ENCODE assay signal across 1 fruit fly cellular context in the genomic region with DNA sequence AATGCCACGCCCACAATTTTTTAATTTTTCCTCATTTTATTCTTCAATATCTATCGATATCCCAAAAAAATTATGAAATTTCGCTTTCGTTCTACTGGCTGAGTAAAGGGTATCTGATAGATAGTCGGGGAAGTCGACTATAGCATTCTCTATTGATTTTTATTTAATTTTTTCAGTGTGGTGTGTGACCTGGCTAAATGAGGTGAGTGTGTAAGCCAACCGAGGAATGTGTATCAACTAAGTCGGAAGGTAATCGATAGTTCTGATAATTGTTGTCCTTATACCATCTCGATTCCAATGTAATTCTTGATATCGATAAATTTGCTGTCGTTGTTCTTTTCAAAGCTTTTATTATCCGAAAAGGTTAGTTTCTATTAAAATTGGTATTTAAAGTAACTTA.
TF ChIP-seq lines count a peak whose summit lies in the region.

A gene (plus strand): TSS at position 328 of the 400 bp plus-strand sequence.

TF ChIP-seq in whole organism, embryonic, 481 proteins besides CTCF, POLR2A, EP300 and RAD21 (continued from another document and continues in another):
- TF ChIP-seq CG11560 (tag; IDR thresholded peaks at IDR 0.05; lab: Robert Waterston, UW) (no peak; the same call in 2 of the 3 replicates), CG7963 (GFP tag; IDR thresholded peaks at IDR 0.05; lab: Robert Waterston, UW; ENCODE audit: partially characterized antibody) (peak; percentile 93), usp (GFP tag; optimal IDR thresholded peaks at IDR 0.05; lab: Kevin White, UChicago) (no peak), Dfd (GFP tag; optimal IDR thresholded peaks at IDR 0.05; lab: Kevin White, UChicago) (no peak), Myb (GFP tag; optimal IDR thresholded peaks at IDR 0.05; lab: Kevin White, UChicago) (peak; percentile 79), CG32767 (GFP tag; IDR thresholded peaks at IDR 0.05; lab: Robert Waterston, UW) (no peak), lola (GFP tag; optimal IDR thresholded peaks at IDR 0.05; lab: Kevin White, UChicago) (no peak), tup (GFP tag; optimal IDR thresholded peaks at IDR 0.05; lab: Kevin White, UChicago) (no peak), CG12391 (tag; optimal IDR thresholded peaks at IDR 0.05; lab: Kevin White, UChicago) (peak; percentile 43), vfl (GFP tag; optimal IDR thresholded peaks at IDR 0.05; lab: Kevin White, UChicago) (peak; percentile 21), hkb (optimal IDR thresholded peaks at IDR 0.05; lab: Kevin White, UChicago) (no peak), hkb (GFP tag; IDR thresholded peaks at IDR 0.05; lab: Robert Waterston, UW) (peak; percentile 49; the same call in 1 of the 2 replicates), Dll (GFP tag; IDR thresholded peaks at IDR 0.05; lab: Robert Waterston, UW; ENCODE audit: partially characterized antibody) (peak; percentile 86), CG17829 (tag; optimal IDR thresholded peaks at IDR 0.05; lab: Kevin White, UChicago) (peak; percentile 21), CG2678 (tag; optimal IDR thresholded peaks at IDR 0.05; lab: Kevin White, UChicago) (no peak), CG12744 (GFP tag; optimal IDR thresholded peaks at IDR 0.05; lab: Kevin White, UChicago) (peak; percentile 11), Gug (GFP tag; IDR thresholded peaks at IDR 0.05; lab: Robert Waterston, UW) (peak; percentile 53; the same call in 1 of the 4 replicates), CG33213 (GFP tag; optimal IDR thresholded peaks at IDR 0.05; lab: Kevin White, UChicago) (peak; percentile 82), CG10462 (GFP tag; optimal IDR thresholded peaks at IDR 0.05; lab: Kevin White, UChicago) (no peak), sc (optimal IDR thresholded peaks at IDR 0.05; lab: Kevin White, UChicago) (no peak), sc (GFP tag; optimal IDR thresholded peaks at IDR 0.05; lab: Kevin White, UChicago) (no peak), ase (GFP tag; IDR thresholded peaks at IDR 0.05; lab: Robert Waterston, UW) (peak; percentile 35; the same call in 1 of the 3 replicates), lbe (GFP tag; optimal IDR thresholded peaks at IDR 0.05; lab: Kevin White, UChicago) (no peak), Max (GFP tag; optimal IDR thresholded peaks at IDR 0.05; lab: Kevin White, UChicago) (no peak), ewg (GFP tag; optimal IDR thresholded peaks at IDR 0.05; lab: Kevin White, UChicago) (no peak), CG7271 (tag; optimal IDR thresholded peaks at IDR 0.05; lab: Kevin White, UChicago) (no peak), croc (GFP tag; conservative IDR thresholded peaks at IDR 0.05; lab: Robert Waterston, UW) (no peak), CG11398 (GFP tag; optimal IDR thresholded peaks at IDR 0.05; lab: Kevin White, UChicago) (peak; percentile 14), abd-A (tag; optimal IDR thresholded peaks at IDR 0.05; lab: Kevin White, UChicago) (no peak), CG9932 (GFP tag; IDR thresholded peaks at IDR 0.05; lab: Robert Waterston, UW) (peak; percentile 67; the same call in 1 of the 2 replicates), Asciz (GFP tag; optimal IDR thresholded peaks at IDR 0.05; lab: Kevin White, UChicago) (no peak), Ets97D (GFP tag; optimal IDR thresholded peaks at IDR 0.05; lab: Kevin White, UChicago) (peak; percentile 84), bigmax (GFP tag; optimal IDR thresholded peaks at IDR 0.05; lab: Kevin White, UChicago) (peak; percentile 54), CG10267 (tag; optimal IDR thresholded peaks at IDR 0.05; lab: Kevin White, UChicago) (peak; percentile 46), CG18599 (GFP tag; optimal IDR thresholded peaks at IDR 0.05; lab: Kevin White, UChicago) (no peak), CG11695 (GFP tag; IDR thresholded peaks at IDR 0.05; lab: Robert Waterston, UW) (peak; percentile 26; the same call in 1 of the 3 replicates), CG6813 (GFP tag; optimal IDR thresholded peaks at IDR 0.05; lab: Kevin White, UChicago) (no peak), row (GFP tag; IDR thresholded peaks at IDR 0.05; lab: Robert Waterston, UW) (peak; percentile 62), Kr (GFP tag; optimal IDR thresholded peaks at IDR 0.05; lab: Kevin White, UChicago) (no peak), chinmo (GFP tag; IDR thresholded peaks at IDR 0.05; lab: Robert Waterston, UW; ENCODE audit: partially characterized antibody) (peak; percentile 77; the same call in 2 of the 4 replicates), CG1832 (GFP tag; optimal IDR thresholded peaks at IDR 0.05; lab: Kevin White, UChicago) (no peak), btn (GFP tag; optimal IDR thresholded peaks at IDR 0.05; lab: Kevin White, UChicago) (no peak), pho (GFP tag; optimal IDR thresholded peaks at IDR 0.05; lab: Kevin White, UChicago) (peak; percentile 55), CG13287 (GFP tag; IDR thresholded peaks at IDR 0.05; lab: Robert Waterston, UW; ENCODE audit: partially characterized antibody) (peak; percentile 89), CG30020 (tag; optimal IDR thresholded peaks at IDR 0.05; lab: Kevin White, UChicago) (no peak), CG12659 (GFP tag; optimal IDR thresholded peaks at IDR 0.05; lab: Kevin White, UChicago) (peak; percentile 43), CkIIα-i1 (GFP tag; IDR thresholded peaks at IDR 0.05; lab: Robert Waterston, UW) (no peak), CG3847 (GFP tag; IDR thresholded peaks at IDR 0.05; lab: Robert Waterston, UW) (peak; percentile 42), CG4707 (GFP tag; optimal IDR thresholded peaks at IDR 0.05; lab: Kevin White, UChicago) (no peak), Dbx (GFP tag; IDR thresholded peaks at IDR 0.05; lab: Robert Waterston, UW) (peak; percentile 73), bowl (GFP tag; IDR thresholded peaks at IDR 0.05; lab: Robert Waterston, UW) (no peak), ttk (GFP tag; IDR thresholded peaks at IDR 0.05; lab: Robert Waterston, UW) (no peak), Tbp (GFP tag; optimal IDR thresholded peaks at IDR 0.05; lab: Kevin White, UChicago) (no peak), knrl (GFP tag; IDR thresholded peaks at IDR 0.05; lab: Robert Waterston, UW; ENCODE audit: partially characterized antibody) (peak; percentile 79), CG17385 (GFP tag; optimal IDR thresholded peaks at IDR 0.05; lab: Kevin White, UChicago) (no peak), CG10565 (GFP tag; optimal IDR thresholded peaks at IDR 0.05; lab: Kevin White, UChicago) (no peak), Ets65A (GFP tag; lab: Kevin White, UChicago) (peak; percentile 96), bsh (GFP tag; optimal IDR thresholded peaks at IDR 0.05; lab: Kevin White, UChicago) (no peak), CG12942 (GFP tag; optimal IDR thresholded peaks at IDR 0.05; lab: Kevin White, UChicago) (no peak), zf30C (GFP tag; optimal IDR thresholded peaks at IDR 0.05; lab: Kevin White, UChicago) (peak; percentile 90), emc (GFP tag; optimal IDR thresholded peaks at IDR 0.05; lab: Kevin White, UChicago) (no peak), Oaz (GFP tag; IDR thresholded peaks at IDR 0.05; lab: Robert Waterston, UW) (no peak), CG42726 (GFP tag; IDR thresholded peaks at IDR 0.05; lab: Robert Waterston, UW; ENCODE audit: partially characterized antibody) (peak; percentile 65; the same call in 1 of the 2 replicates), dmrt11E (tag; optimal IDR thresholded peaks at IDR 0.05; lab: Kevin White, UChicago) (peak; percentile 1), Oli (tag; optimal IDR thresholded peaks at IDR 0.05; lab: Kevin White, UChicago) (peak; percentile 20), Hr3 (GFP tag; optimal IDR thresholded peaks at IDR 0.05; lab: Kevin White, UChicago) (peak; percentile 39), Pdp1 (GFP tag; optimal IDR thresholded peaks at IDR 0.05; lab: Kevin White, UChicago) (peak in 1 of 2 experiments; percentile 31), Mad (GFP tag; optimal IDR thresholded peaks at IDR 0.05; lab: Kevin White, UChicago) (peak; percentile 19), ash1 (GFP tag; optimal IDR thresholded peaks at IDR 0.05; lab: Kevin White, UChicago) (no peak), ind (GFP tag; optimal IDR thresholded peaks at IDR 0.05; lab: Kevin White, UChicago) (peak; percentile 43), Sox100B (GFP tag; optimal IDR thresholded peaks at IDR 0.05; lab: Kevin White, UChicago) (no peak), Eip74EF (GFP tag; optimal IDR thresholded peaks at IDR 0.05; lab: Kevin White, UChicago) (no peak), CG8281 (tag; optimal IDR thresholded peaks at IDR 0.05; lab: Kevin White, UChicago) (no peak), ro (GFP tag; IDR thresholded peaks at IDR 0.05; lab: Robert Waterston, UW) (no peak), luna (GFP tag; optimal IDR thresholded peaks at IDR 0.05; lab: Kevin White, UChicago) (peak; percentile 49), kah (GFP tag; optimal IDR thresholded peaks at IDR 0.05; lab: Kevin White, UChicago) (no peak), Meics (GFP tag; optimal IDR thresholded peaks at IDR 0.05; lab: Kevin White, UChicago) (peak; percentile 35), CG10321 (GFP tag; IDR thresholded peaks at IDR 0.05; lab: Robert Waterston, UW) (no peak), gro (GFP tag; optimal IDR thresholded peaks at IDR 0.05; lab: Kevin White, UChicago) (peak; percentile 66), Nf-YA (GFP tag; IDR thresholded peaks at IDR 0.05; lab: Robert Waterston, UW) (no peak), cad (GFP tag; optimal IDR thresholded peaks at IDR 0.05; lab: Kevin White, UChicago) (no peak), maf-S (GFP tag; optimal IDR thresholded peaks at IDR 0.05; lab: Kevin White, UChicago) (peak; percentile 54), CG2202 (tag; optimal IDR thresholded peaks at IDR 0.05; lab: Kevin White, UChicago) (no peak), Jarid2 (GFP tag; optimal IDR thresholded peaks at IDR 0.05; lab: Kevin White, UChicago) (no peak), lilli (GFP tag; optimal IDR thresholded peaks at IDR 0.05; lab: Kevin White, UChicago) (peak; percentile 74), CG1233 (GFP tag; optimal IDR thresholded peaks at IDR 0.05; lab: Kevin White, UChicago) (no peak), CG13894 (tag; optimal IDR thresholded peaks at IDR 0.05; lab: Kevin White, UChicago) (no peak), tap (tag; optimal IDR thresholded peaks at IDR 0.05; lab: Kevin White, UChicago) (no peak), CG3838 (GFP tag; optimal IDR thresholded peaks at IDR 0.05; lab: Kevin White, UChicago) (no peak), shn (GFP tag; optimal IDR thresholded peaks at IDR 0.05; lab: Kevin White, UChicago) (peak; percentile 39), unpg (GFP tag; optimal IDR thresholded peaks at IDR 0.05; lab: Kevin White, UChicago) (peak; percentile 46), gt (GFP tag; IDR thresholded peaks at IDR 0.05; lab: Robert Waterston, UW) (no peak), CG33557 (GFP tag; optimal IDR thresholded peaks at IDR 0.05; lab: Kevin White, UChicago) (no peak), lov (optimal IDR thresholded peaks at IDR 0.05; lab: Kevin White, UChicago) (no peak), lov (GFP tag; IDR thresholded peaks at IDR 0.05; lab: Robert Waterston, UW) (no peak), CG6791 (GFP tag; IDR thresholded peaks at IDR 0.05; lab: Robert Waterston, UW; ENCODE audit: partially characterized antibody) (peak; percentile 88), sens (GFP tag; lab: Kevin White, UChicago) (peak; percentile 88), CG1602 (GFP tag; optimal IDR thresholded peaks at IDR 0.05; lab: Kevin White, UChicago) (peak; percentile 1), CG4730 (GFP tag; IDR thresholded peaks at IDR 0.05; lab: Robert Waterston, UW) (no peak), Trl (optimal IDR thresholded peaks at IDR 0.05; lab: Kevin White, UChicago) (no peak), Trl (GFP tag; optimal IDR thresholded peaks at IDR 0.05; lab: Kevin White, UChicago) (peak; percentile 72), br (optimal IDR thresholded peaks at IDR 0.05; lab: Kevin White, UChicago) (no peak), Fer2 (tag; optimal IDR thresholded peaks at IDR 0.05; lab: Kevin White, UChicago) (no peak), lmd (GFP tag; IDR thresholded peaks at IDR 0.05; lab: Robert Waterston, UW) (no peak; the same call in 1 of the 2 replicates), Hr39 (optimal IDR thresholded peaks at IDR 0.05; lab: Kevin White, UChicago) (no peak), CG8924 (tag; optimal IDR thresholded peaks at IDR 0.05; lab: Kevin White, UChicago) (no peak), CG6683 (GFP tag; optimal IDR thresholded peaks at IDR 0.05; lab: Kevin White, UChicago) (peak; percentile 1), danr (GFP tag; IDR thresholded peaks at IDR 0.05; lab: Robert Waterston, UW) (no peak), slp2 (GFP tag; optimal IDR thresholded peaks at IDR 0.05; lab: Kevin White, UChicago) (peak; percentile 62), CG8290 (GFP tag; optimal IDR thresholded peaks at IDR 0.05; lab: Kevin White, UChicago) (peak; percentile 73), CG8290 (tag; optimal IDR thresholded peaks at IDR 0.05; lab: Kevin White, UChicago) (peak; percentile 21 to 80), gcm (GFP tag; optimal IDR thresholded peaks at IDR 0.05; lab: Kevin White, UChicago) (no peak), ATbp (GFP tag; optimal IDR thresholded peaks at IDR 0.05; lab: Kevin White, UChicago) (no peak), mam (GFP tag; optimal IDR thresholded peaks at IDR 0.05; lab: Kevin White, UChicago) (peak; percentile 71), E2f2 (GFP tag; IDR thresholded peaks at IDR 0.05; lab: Robert Waterston, UW) (peak; percentile 75), CG11093 (GFP tag; IDR thresholded peaks at IDR 0.05; lab: Robert Waterston, UW) (no peak), CG6854 (GFP tag; optimal IDR thresholded peaks at IDR 0.05; lab: Kevin White, UChicago) (no peak), run (tag; optimal IDR thresholded peaks at IDR 0.05; lab: Kevin White, UChicago) (no peak), Hey (tag; optimal IDR thresholded peaks at IDR 0.05; lab: Kevin White, UChicago) (no peak), CG12071 (GFP tag; optimal IDR thresholded peaks at IDR 0.05; lab: Kevin White, UChicago) (no peak), Mrtf (GFP tag; IDR thresholded peaks at IDR 0.05; lab: Robert Waterston, UW) (no peak; the same call in 2 of the 3 replicates), dmrt99B (tag; optimal IDR thresholded peaks at IDR 0.05; lab: Kevin White, UChicago) (no peak), CG9797 (GFP tag; optimal IDR thresholded peaks at IDR 0.05; lab: Kevin White, UChicago) (no peak), CG10366 (GFP tag; IDR thresholded peaks at IDR 0.05; lab: Robert Waterston, UW) (peak; percentile 18; the same call in 1 of the 2 replicates), gce (GFP tag; IDR thresholded peaks at IDR 0.05; lab: Robert Waterston, UW) (no peak), CG17568 (GFP tag; optimal IDR thresholded peaks at IDR 0.05; lab: Kevin White, UChicago) (no peak), Dek (tag; optimal IDR thresholded peaks at IDR 0.05; lab: Kevin White, UChicago) (peak; percentile 38), exex (tag; optimal IDR thresholded peaks at IDR 0.05; lab: Kevin White, UChicago) (no peak), insv (GFP tag; optimal IDR thresholded peaks at IDR 0.05; lab: Kevin White, UChicago) (no peak), stwl (tag; optimal IDR thresholded peaks at IDR 0.05; lab: Kevin White, UChicago) (peak; percentile 97)
